Worm (Caenorhabditis elegans) whole organism, midembryonic: Measurements from ENCODE around the gene nit-1.

ENCODE experiments used
- T22C8.4 ChIP-seq: fragments of 200-800 bp; sonication (Bioruptor generic); IDR thresholded peaks from 2 replicates; pipeline ENCODE4 v1.3.6; 2022; ENCODE audit warnings: missing genetic modification characterization, missing compliant biosample characterization
- flt-1 ChIP-seq: fragments of 200-800 bp; sonication (Bioruptor generic); IDR thresholded peaks from 2 replicates; pipeline ENCODE4 v1.3.6; 2022; ENCODE audit warnings: missing genetic modification characterization, missing compliant biosample characterization
- med-1 ChIP-seq: sonication (generic microtip); optimal IDR thresholded peaks from 2 replicates; lab custom pipeline; 2017; ENCODE audit warnings: missing genetic modification characterization, mild to moderate bottlenecking, missing compliant biosample characterization, antibody characterized with exemption, missing genetic modification reagents; ENCODE audit not compliant: insufficient read depth
- ref-1 ChIP-seq: fragments of 200-800 bp; sonication (Bioruptor generic); conservative IDR thresholded peaks from 2 replicates; pipeline ENCODE4 v1.3.6; 2022; ENCODE audit warnings: missing genetic modification reagents, missing genetic modification characterization, missing compliant biosample characterization
- ztf-23 ChIP-seq: fragments of 200-800 bp; sonication (Bioruptor generic); IDR thresholded peaks from 2 replicates; pipeline ENCODE4 v1.3.6; 2022; ENCODE audit warnings: missing genetic modification reagents, missing genetic modification characterization, missing compliant biosample characterization

DNA sequence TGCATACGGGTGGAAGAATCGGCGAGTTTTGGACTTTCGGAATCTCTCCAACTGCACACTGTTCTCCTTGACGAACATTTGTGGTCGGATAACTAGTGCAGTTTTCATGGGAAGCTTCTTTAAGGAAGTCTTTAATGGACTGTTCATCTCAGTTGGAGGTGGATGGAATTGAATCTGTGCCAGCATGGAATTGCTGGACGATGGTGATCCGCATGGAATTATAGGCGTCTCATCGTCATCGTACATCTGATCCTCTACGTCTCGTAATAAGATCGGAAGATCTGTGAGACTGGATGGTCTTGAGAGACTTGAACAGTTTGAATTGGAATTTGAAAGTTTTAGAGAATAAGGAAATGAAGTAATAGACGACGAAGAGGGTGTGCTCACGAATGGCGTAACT lies 49.0 kb upstream of the nit-1 start:
- no peak for TF ChIP-seq med-1 (GFP tag; lab: Kevin White, UChicago)
- TF ChIP-seq ztf-23 (GFP tag; lab: Robert Waterston, UW): no peak
- TF ChIP-seq flt-1 (GFP tag; lab: Robert Waterston, UW): no peak
- TF ChIP-seq T22C8.4: no peak
- TF ChIP-seq ref-1 (GFP tag; lab: Robert Waterston, UW): no peak
